Worm (Caenorhabditis elegans) whole organism, late embryonic: ENCODE results near the gene coa-3.
A peak's percentile ranks its signal among the peaks of the same experiment; 100 is the strongest.

Experiments
- K09A11.1 ChIP-seq: sonication (generic microtip); optimal IDR thresholded peaks from 2 replicates; lab custom pipeline; 2017; ENCODE audit warnings: antibody characterized with exemption, mild to moderate bottlenecking, missing genetic modification characterization, missing compliant biosample characterization; ENCODE audit not compliant: insufficient read depth
- T23F11.4 ChIP-seq: fragments of 200-800 bp; sonication (Bioruptor generic); optimal IDR thresholded peaks from 2 replicates; lab custom pipeline; 2018; ENCODE audit warnings: mild to moderate bottlenecking, missing genetic modification characterization, missing compliant biosample characterization
- ahr-1 ChIP-seq: sonication (generic microtip); optimal IDR thresholded peaks from 2 replicates; lab custom pipeline; 2016; ENCODE audit warnings: missing genetic modification characterization, missing compliant biosample characterization
- ama-1 ChIP-seq: fragments of 150-350 bp; optimal IDR thresholded peaks from 2 replicates; lab custom pipeline; 2014
- ceh-18 ChIP-seq: sonication (generic microtip); optimal IDR thresholded peaks from 2 replicates; lab custom pipeline; 2016; ENCODE audit warnings: missing genetic modification characterization, missing compliant biosample characterization
- ceh-22 ChIP-seq: sonication (generic microtip); optimal IDR thresholded peaks from 2 replicates; lab custom pipeline; 2017; ENCODE audit warnings: missing biosample characterization, missing genetic modification characterization
- ceh-30 ChIP-seq: fragments of 150-350 bp; optimal IDR thresholded peaks from 2 replicates; lab custom pipeline; 2014; ENCODE audit warnings: missing biosample characterization, missing genetic modification characterization
- ceh-31 ChIP-seq: sonication (generic microtip); optimal IDR thresholded peaks from 2 replicates; lab custom pipeline; 2016; ENCODE audit warnings: missing genetic modification characterization, missing compliant biosample characterization
- ceh-34 ChIP-seq: sonication (generic microtip); optimal IDR thresholded peaks from 2 replicates; lab custom pipeline; 2016; ENCODE audit warnings: mild to moderate bottlenecking, missing genetic modification characterization, missing compliant biosample characterization
- ceh-48 ChIP-seq: sonication (generic microtip); optimal IDR thresholded peaks from 2 replicates; lab custom pipeline; 2016; ENCODE audit warnings: missing genetic modification characterization, inconsistent platforms, missing compliant biosample characterization
- dmd-4 ChIP-seq: sonication (generic microtip); optimal IDR thresholded peaks from 2 replicates; lab custom pipeline; 2016; ENCODE audit warnings: borderline replicate concordance, missing genetic modification characterization, missing compliant biosample characterization
- elt-2 ChIP-seq: sonication (generic microtip); optimal IDR thresholded peaks from 2 replicates; lab custom pipeline; 2016; ENCODE audit warnings: missing genetic modification reagents, missing genetic modification characterization, missing compliant biosample characterization
- elt-4 ChIP-seq: sonication (generic microtip); optimal IDR thresholded peaks from 2 replicates; lab custom pipeline; 2016; ENCODE audit warnings: missing genetic modification characterization, missing compliant biosample characterization
- fkh-10 ChIP-seq: fragments of 150-350 bp; optimal IDR thresholded peaks from 2 replicates; lab custom pipeline; 2014; ENCODE audit warnings: missing biosample characterization, missing genetic modification reagents, missing genetic modification characterization
- hlh-13 ChIP-seq: fragments of 200-800 bp; sonication (Bioruptor generic); optimal IDR thresholded peaks from 2 replicates; lab custom pipeline; 2018; ENCODE audit warnings: mild to moderate bottlenecking, missing genetic modification characterization, missing compliant biosample characterization
- hlh-15 ChIP-seq: sonication (generic microtip); optimal IDR thresholded peaks from 2 replicates; lab custom pipeline; 2016; ENCODE audit warnings: missing genetic modification characterization, missing compliant biosample characterization
- hlh-8 ChIP-seq: sonication (generic microtip); optimal IDR thresholded peaks from 2 replicates; lab custom pipeline; 2016; ENCODE audit warnings: missing genotype, missing genetic modification characterization, missing compliant biosample characterization
- lim-6 ChIP-seq: sonication (generic microtip); optimal IDR thresholded peaks from 2 replicates; lab custom pipeline; 2016; ENCODE audit warnings: missing genetic modification characterization, missing compliant biosample characterization
- mec-3 ChIP-seq: sonication (generic microtip); optimal IDR thresholded peaks from 2 replicates; lab custom pipeline; 2016; ENCODE audit warnings: borderline replicate concordance, missing genetic modification characterization, missing compliant biosample characterization
- nfya-1 ChIP-seq: sonication (generic microtip); optimal IDR thresholded peaks from 2 replicates; lab custom pipeline; 2017; ENCODE audit warnings: missing genetic modification characterization, mild to moderate bottlenecking, missing compliant biosample characterization, antibody characterized with exemption, moderate library complexity
- nhr-11 ChIP-seq: fragments of 150-350 bp; optimal IDR thresholded peaks from 2 replicates; lab custom pipeline; 2014; ENCODE audit warnings: missing biosample characterization, missing genetic modification characterization
- npax-4 ChIP-seq: sonication (generic microtip); optimal IDR thresholded peaks from 2 replicates; lab custom pipeline; 2016; ENCODE audit warnings: missing genetic modification characterization, missing compliant biosample characterization
- pat-9 ChIP-seq: fragments of 200-800 bp; sonication (Bioruptor generic); optimal IDR thresholded peaks from 2 replicates; lab custom pipeline; 2018; ENCODE audit warnings: mild to moderate bottlenecking, missing genetic modification characterization, moderate library complexity, missing compliant biosample characterization
- pax-1 ChIP-seq: fragments of 150-350 bp; optimal IDR thresholded peaks from 2 replicates; lab custom pipeline; 2014; ENCODE audit warnings: missing biosample characterization, missing genetic modification characterization
- pha-2 ChIP-seq: sonication (generic microtip); optimal IDR thresholded peaks from 2 replicates; lab custom pipeline; 2017; ENCODE audit warnings: mild to moderate bottlenecking, missing genetic modification characterization, missing compliant biosample characterization
- pqm-1 ChIP-seq: sonication (generic microtip); optimal IDR thresholded peaks from 2 replicates; lab custom pipeline; 2016; ENCODE audit warnings: missing genetic modification characterization, missing compliant biosample characterization
- ref-2 ChIP-seq: sonication (generic microtip); optimal IDR thresholded peaks from 2 replicates; lab custom pipeline; 2016; ENCODE audit warnings: missing genetic modification characterization, missing compliant biosample characterization
- rnt-1 ChIP-seq: sonication (generic microtip); optimal IDR thresholded peaks from 2 replicates; lab custom pipeline; 2016; ENCODE audit warnings: missing genetic modification characterization, missing compliant biosample characterization
- sox-2 ChIP-seq: fragments of 200-800 bp; sonication (Bioruptor generic); IDR thresholded peaks from 2 replicates; pipeline ENCODE4 v1.3.6; 2022; ENCODE audit warnings: missing genetic modification reagents, missing genetic modification characterization, missing compliant biosample characterization
- syd-9 ChIP-seq: sonication (generic microtip); optimal IDR thresholded peaks from 2 replicates; lab custom pipeline; 2016; ENCODE audit warnings: mild to moderate bottlenecking, missing genetic modification characterization, moderate library complexity, missing compliant biosample characterization
- tbx-2 ChIP-seq: sonication (generic microtip); optimal IDR thresholded peaks from 2 replicates; lab custom pipeline; 2016; ENCODE audit warnings: missing genetic modification characterization, missing compliant biosample characterization
- ttx-3 ChIP-seq: sonication (generic microtip); optimal IDR thresholded peaks from 2 replicates; lab custom pipeline; 2016; ENCODE audit warnings: missing genetic modification reagents, missing genetic modification characterization, missing compliant biosample characterization
- unc-3 ChIP-seq, 2 experiments: fragments of 200-800 bp in 1 of 2; sonication (Bioruptor generic) in 1 of 2; sonication (generic microtip) in 1 of 2; conservative IDR thresholded peaks in 1 of 2; optimal IDR thresholded peaks in 1 of 2; 2 replicates each; pipeline versions ENCODE4 v1.3.6 to Lab custom; 2016 to 2022; ENCODE audit warnings: missing compliant biosample characterization in 2 of 2, missing genetic modification characterization in 2 of 2, missing genetic modification reagents in 1 of 2
- unc-55 ChIP-seq: sonication (generic microtip); optimal IDR thresholded peaks from 2 replicates; lab custom pipeline; 2017; ENCODE audit warnings: missing biosample characterization, missing genetic modification reagents, missing genetic modification characterization
- zip-5 ChIP-seq: sonication (generic microtip); optimal IDR thresholded peaks from 2 replicates; lab custom pipeline; 2016; ENCODE audit warnings: missing genetic modification characterization, missing compliant biosample characterization
- ztf-16 ChIP-seq: sonication (generic microtip); optimal IDR thresholded peaks from 2 replicates; lab custom pipeline; 2017; ENCODE audit warnings: missing genetic modification characterization, missing compliant biosample characterization

coa-3 gene

DNA sequence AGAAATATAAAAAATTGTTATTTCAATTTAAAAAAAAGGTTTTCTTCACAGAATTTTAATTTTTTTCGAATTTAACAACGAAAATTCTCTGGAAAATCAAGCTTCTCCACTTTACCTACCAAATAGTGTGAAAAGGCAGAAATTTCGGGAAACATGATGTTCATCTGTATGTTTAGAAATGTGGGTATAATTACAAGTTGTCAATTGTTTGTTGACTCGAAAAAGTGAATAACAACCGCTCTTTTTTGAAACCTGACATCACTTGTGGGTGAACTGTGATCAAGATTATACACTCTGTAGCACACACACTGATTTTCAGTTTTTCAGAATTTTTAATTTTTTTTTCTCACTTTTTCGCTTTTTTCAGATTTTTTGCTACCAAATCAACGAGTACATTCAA, 2.6 kb downstream of the coa-3 start:
- TF ChIP-seq hlh-13 (GFP tag; lab: Kevin White, UChicago) (no peak), ref-2 (tag; lab: Kevin White, UChicago) (no peak), nfya-1 (tag; lab: Kevin White, UChicago) (no peak), unc-55 (GFP tag; lab: Kevin White, UChicago) (no peak), syd-9 (tag; lab: Kevin White, UChicago) (no peak), pax-1 (no peak), lim-6 (no peak), fkh-10 (GFP tag; lab: Kevin White, UChicago) (no peak), pqm-1 (no peak), ceh-31 (tag; lab: Kevin White, UChicago) (no peak), ahr-1 (tag; lab: Kevin White, UChicago) (no peak), rnt-1 (tag; lab: Kevin White, UChicago) (no peak)

DNA sequence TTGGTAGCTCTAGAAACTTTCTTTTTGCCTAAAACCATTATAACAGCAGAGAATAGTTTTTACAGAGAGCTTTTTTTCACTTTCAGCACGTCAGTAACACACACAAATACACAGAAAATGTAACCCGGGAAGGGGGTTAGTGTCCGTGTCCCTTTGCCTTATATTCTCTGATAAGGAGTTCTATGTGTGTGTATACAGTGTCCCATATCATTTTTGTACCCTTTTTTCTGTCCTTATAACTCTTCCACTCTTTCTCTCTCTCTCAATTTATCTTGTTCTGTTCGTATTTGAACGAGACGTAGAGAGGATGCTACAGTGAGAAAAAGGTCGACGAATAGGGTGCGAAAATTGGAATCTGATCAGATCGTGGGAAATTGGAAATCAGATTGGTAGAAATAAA, 3.6 kb downstream of the coa-3 start:
- no peak for TF ChIP-seq tbx-2 (tag; lab: Kevin White, UChicago)
- peak; percentile 49 for TF ChIP-seq elt-2 (tag; lab: Kevin White, UChicago)
- no peak for TF ChIP-seq ttx-3 (tag; lab: Kevin White, UChicago)
- TF ChIP-seq, all 69 proteins: peak for 1

- TF ChIP-seq ceh-30 (tag; lab: Kevin White, UChicago) (no peak), elt-2 (tag; lab: Kevin White, UChicago) (no peak), sox-2 (no peak), ztf-16 (tag; lab: Kevin White, UChicago) (no peak), npax-4 (tag; lab: Kevin White, UChicago) (no peak), ceh-22 (tag; lab: Kevin White, UChicago) (no peak), hlh-13 (GFP tag; lab: Kevin White, UChicago) (no peak), ceh-48 (tag; lab: Kevin White, UChicago) (no peak), elt-4 (tag; lab: Kevin White, UChicago) (no peak), ceh-34 (no peak), ceh-18 (tag; lab: Kevin White, UChicago) (no peak), ama-1 (no peak), pha-2 (tag; lab: Kevin White, UChicago) (no peak), zip-5 (tag; lab: Kevin White, UChicago) (no peak), unc-3 (GFP tag; conservative IDR thresholded peaks at IDR 0.05; lab: Robert Waterston, UW) (no peak), unc-3 (tag; optimal IDR thresholded peaks at IDR 0.05; lab: Kevin White, UChicago) (no peak), ahr-1 (tag; lab: Kevin White, UChicago) (no peak), pat-9 (no peak), hlh-8 (tag; lab: Kevin White, UChicago) (no peak), hlh-15 (no peak)
Measured at ce11 chrII:4597441-4597840, 5.0 kb downstream of the coa-3 start.

- TF ChIP-seq K09A11.1 (tag; lab: Kevin White, UChicago) (no peak), rnt-1 (tag; lab: Kevin White, UChicago) (peak; percentile 10), elt-2 (tag; lab: Kevin White, UChicago) (no peak), syd-9 (tag; lab: Kevin White, UChicago) (no peak), dmd-4 (tag; lab: Kevin White, UChicago) (peak; percentile 18)
Measured at ce11 chrII:4590660-4591059, 11.8 kb downstream of the coa-3 start.

DNA sequence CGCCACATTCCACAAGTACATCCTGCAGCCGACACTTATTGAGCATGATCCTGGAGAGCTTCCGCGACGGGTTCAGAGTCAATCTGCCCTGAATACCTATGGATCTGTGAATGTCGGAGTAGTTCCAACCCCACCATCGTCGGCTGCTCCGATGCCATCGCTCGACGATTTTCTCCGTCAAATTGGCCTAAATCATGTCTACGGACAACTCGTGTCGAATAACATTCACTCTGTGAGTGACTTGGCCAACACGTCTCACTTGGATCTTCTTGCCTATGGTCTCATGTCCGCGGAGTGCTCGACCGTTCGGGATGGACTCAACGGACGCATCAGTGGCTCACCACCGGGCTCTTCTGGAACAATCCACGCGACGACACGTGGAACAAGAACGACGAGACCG, 12.3 kb downstream of the coa-3 start:
- TF ChIP-seq mec-3 (tag; lab: Kevin White, UChicago) (no peak), ztf-16 (tag; lab: Kevin White, UChicago) (no peak), ceh-22 (tag; lab: Kevin White, UChicago) (no peak), nhr-11 (tag; lab: Kevin White, UChicago) (no peak), npax-4 (tag; lab: Kevin White, UChicago) (no peak), T23F11.4 (GFP tag; lab: Kevin White, UChicago) (no peak), ttx-3 (tag; lab: Kevin White, UChicago) (no peak)
- TF ChIP-seq, all 69 proteins: peak for 0
